Fruit fly (Drosophila melanogaster) Kc167 (cell line): ENCODE measurements around the gene CG13315.

Source experiments
- Myc ChIP-seq: fragments of >200 bp; optimal IDR thresholded peaks from 2 replicates; lab custom pipeline; 2017; ENCODE audit warnings: missing external identifiers
- Sin3A ChIP-seq: fragments of >200 bp; optimal IDR thresholded peaks from 2 replicates; lab custom pipeline; 2018; ENCODE audit warnings: missing external identifiers
- h ChIP-seq: fragments of >200 bp; optimal IDR thresholded peaks from 3 replicates; lab custom pipeline; 2018; ENCODE audit warnings: missing external identifiers
- insv ChIP-seq: fragments of >200 bp; optimal IDR thresholded peaks from 3 replicates; lab custom pipeline; 2018; ENCODE audit warnings: missing external identifiers
- psq ChIP-seq: fragments of >200 bp; optimal IDR thresholded peaks from 2 replicates; lab custom pipeline; 2017; ENCODE audit warnings: missing external identifiers
- ttk ChIP-seq: sonication (Bioruptor generic); optimal IDR thresholded peaks from 2 replicates; lab custom pipeline; 2017; ENCODE audit warnings: missing external identifiers

DNA sequence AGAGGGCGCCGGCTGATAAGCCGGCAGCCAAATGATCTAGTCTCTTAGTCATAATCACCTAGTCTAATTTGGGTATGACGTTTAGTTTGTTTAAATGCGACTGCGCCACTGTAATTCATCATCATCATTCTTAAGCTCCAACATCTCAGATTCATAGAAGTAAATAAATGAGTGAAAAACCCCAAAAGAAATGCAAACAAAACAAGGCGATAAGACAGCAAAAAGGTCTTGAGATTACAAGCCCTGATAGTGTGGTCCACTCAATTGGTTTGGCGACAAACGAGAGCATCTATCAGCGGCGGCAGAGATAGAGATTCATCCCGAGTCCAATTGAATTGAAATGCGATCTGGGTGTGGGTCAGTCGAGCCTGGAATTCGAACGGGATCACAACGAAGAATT lies 22.4 kb upstream of the CG13315 start, which contains the start of gene teq:
- TF ChIP-seq Myc (lab: Kevin White, UChicago) (no peak), psq (no peak), insv (lab: Kevin White, UChicago) (no peak), Sin3A (lab: Kevin White, UChicago) (no peak), h (no peak), ttk (no peak)
